Fruit fly (Drosophila melanogaster): ENCODE data around the gene Sdic1.

- TF ChIP-seq psq (optimal IDR thresholded peaks at IDR 0.05) (no peak), h (optimal IDR thresholded peaks at IDR 0.05) (no peak)
Observed at dm6 chrX:20130486-20130885, 48.0 kb downstream of the Sdic1 start.
